Fruit fly (Drosophila melanogaster) whole organism, embryonic: Measurements from ENCODE around the gene brn.

Experiments used
- Adf1 ChIP-seq: fragments of 200-800 bp; sonication (Bioruptor generic); IDR thresholded peaks from 2 replicates; pipeline ENCODE4 v1.3.6; 2022; ENCODE audit warnings: missing biosample characterization, missing genetic modification characterization
- B-H1 ChIP-seq: fragments of 200-800 bp; sonication (Bioruptor generic); IDR thresholded peaks from 3 replicates; pipeline ENCODE4 v1.3.6; 2022; ENCODE audit warnings: missing biosample characterization, missing genetic modification characterization
- Bdp1 ChIP-seq: fragments of 200-800 bp; sonication (Bioruptor generic); optimal IDR thresholded peaks from 3 replicates; lab custom pipeline; 2016; ENCODE audit warnings: missing biosample characterization, missing genetic modification characterization
- Blimp-1 ChIP-seq: fragments of 200-800 bp; sonication (Bioruptor generic); optimal IDR thresholded peaks from 3 replicates; lab custom pipeline; 2018; ENCODE audit warnings: missing biosample characterization, missing genetic modification characterization, mild to moderate bottlenecking, moderate library complexity, missing genetic modification reagents
- CG15514 ChIP-seq: fragments of 200-800 bp; sonication (Bioruptor generic); optimal IDR thresholded peaks from 3 replicates; lab custom pipeline; 2017; ENCODE audit warnings: missing biosample characterization, missing genetic modification characterization, mild to moderate bottlenecking, moderate library complexity, missing genetic modification reagents
- CG15601 ChIP-seq: fragments of 200-800 bp; sonication (Bioruptor generic); optimal IDR thresholded peaks from 3 replicates; lab custom pipeline; 2019; ENCODE audit warnings: missing biosample characterization, mild to moderate bottlenecking, missing genetic modification characterization, moderate library complexity
- CG16863 ChIP-seq: fragments of 200-800 bp; sonication (Bioruptor generic); optimal IDR thresholded peaks from 3 replicates; lab custom pipeline; 2016; ENCODE audit warnings: missing biosample characterization, missing genetic modification characterization
- CG17359 ChIP-seq: fragments of 200-800 bp; sonication (Bioruptor generic); optimal IDR thresholded peaks from 3 replicates; lab custom pipeline; 2018; ENCODE audit warnings: missing biosample characterization, mild to moderate bottlenecking, missing genetic modification characterization, moderate library complexity
- CG17802 ChIP-seq: fragments of 200-800 bp; sonication (Bioruptor generic); optimal IDR thresholded peaks from 2 replicates; lab custom pipeline; 2018; ENCODE audit warnings: missing biosample characterization, mild to moderate bottlenecking, missing genetic modification characterization, moderate library complexity
- CG32772 ChIP-seq: fragments of 200-800 bp; sonication (Bioruptor generic); IDR thresholded peaks from 2 replicates; pipeline ENCODE4 v1.3.6; 2022; ENCODE audit warnings: missing biosample characterization, missing genetic modification characterization
- CG4424 ChIP-seq: fragments of 200-800 bp; sonication (Bioruptor generic); optimal IDR thresholded peaks from 3 replicates; lab custom pipeline; 2016; ENCODE audit warnings: missing biosample characterization, missing genetic modification characterization
- CG4617 ChIP-seq: fragments of 200-800 bp; sonication (Bioruptor generic); optimal IDR thresholded peaks from 3 replicates; lab custom pipeline; 2016; ENCODE audit warnings: missing biosample characterization, missing genetic modification characterization, borderline replicate concordance
- CG9215 ChIP-seq: fragments of 200-800 bp; sonication (Bioruptor generic); IDR thresholded peaks from 2 replicates; pipeline ENCODE4 v1.3.6; 2022; ENCODE audit warnings: missing biosample characterization, missing genetic modification characterization
- CG9727 ChIP-seq: fragments of 200-800 bp; sonication (Bioruptor generic); optimal IDR thresholded peaks from 3 replicates; lab custom pipeline; 2017; ENCODE audit warnings: missing biosample characterization, mild to moderate bottlenecking, missing genetic modification characterization
- Deaf1 ChIP-seq: fragments of 200-800 bp; optimal IDR thresholded peaks from 3 replicates; lab custom pipeline; 2019; ENCODE audit warnings: missing biosample characterization, mild to moderate bottlenecking, missing genetic modification characterization, moderate library complexity
- Jarid2 ChIP-seq: fragments of 200-800 bp; sonication (Bioruptor generic); optimal IDR thresholded peaks from 3 replicates; lab custom pipeline; 2017; ENCODE audit warnings: mild to moderate bottlenecking, missing biosample characterization, missing genetic modification reagents, missing genetic modification characterization
- Nf-YB ChIP-seq: fragments of 200-800 bp; sonication (Bioruptor generic); optimal IDR thresholded peaks from 3 replicates; lab custom pipeline; 2019; ENCODE audit warnings: missing biosample characterization, mild to moderate bottlenecking, missing genetic modification characterization, moderate library complexity
- Nf-YC ChIP-seq: fragments of 200-800 bp; optimal IDR thresholded peaks from 3 replicates; lab custom pipeline; 2019; ENCODE audit warnings: missing biosample characterization, mild to moderate bottlenecking, missing genetic modification characterization, moderate library complexity
- Ptx1 ChIP-seq: fragments of 200-800 bp; sonication (Bioruptor generic); IDR thresholded peaks from 2 replicates; pipeline ENCODE4 v1.3.6; 2022; ENCODE audit warnings: missing biosample characterization, missing genetic modification characterization
- Usf ChIP-seq: fragments of 200-800 bp; sonication (Bioruptor generic); optimal IDR thresholded peaks from 2 replicates; lab custom pipeline; 2017; ENCODE audit warnings: missing genotype, missing biosample characterization, missing genetic modification characterization
- bowl ChIP-seq: fragments of 200-800 bp; sonication (Bioruptor generic); IDR thresholded peaks from 2 replicates; pipeline ENCODE4 v1.3.6; 2022; ENCODE audit warnings: missing biosample characterization, missing genetic modification characterization
- chinmo ChIP-seq: fragments of 200-800 bp; sonication (Bioruptor generic); IDR thresholded peaks from 4 replicates; pipeline ENCODE4 v1.3.6; 2022; ENCODE audit warnings: missing biosample characterization, missing genetic modification characterization; ENCODE audit not compliant: partially characterized antibody
- crol ChIP-seq: fragments of 200-800 bp; sonication (Bioruptor generic); IDR thresholded peaks from 2 replicates; pipeline ENCODE4 v1.3.6; 2022; ENCODE audit warnings: missing biosample characterization, missing genetic modification characterization
- dmrt11E ChIP-seq: fragments of 200-800 bp; sonication (Bioruptor generic); optimal IDR thresholded peaks from 3 replicates; lab custom pipeline; 2018; ENCODE audit warnings: missing biosample characterization, mild to moderate bottlenecking, missing genetic modification characterization, moderate library complexity
- dpn ChIP-seq, 2 experiments: fragments of 200-800 bp; sonication (Bioruptor generic); optimal IDR thresholded peaks; 3 replicates each; lab custom pipeline; 2016; ENCODE audit warnings: missing biosample characterization in 2 of 2, missing genetic modification characterization in 2 of 2
- ewg ChIP-seq: fragments of 200-800 bp; sonication (Bioruptor generic); optimal IDR thresholded peaks from 3 replicates; lab custom pipeline; 2017; ENCODE audit warnings: mild to moderate bottlenecking, missing biosample characterization, missing genetic modification reagents, missing genetic modification characterization
- eyg ChIP-seq: fragments of 200-800 bp; sonication (Bioruptor generic); optimal IDR thresholded peaks from 3 replicates; lab custom pipeline; 2016; ENCODE audit warnings: missing biosample characterization, missing genetic modification characterization
- gsb-n ChIP-seq: fragments of 200-800 bp; sonication (Bioruptor generic); optimal IDR thresholded peaks from 3 replicates; lab custom pipeline; 2018; ENCODE audit warnings: missing biosample characterization, mild to moderate bottlenecking, missing genetic modification characterization
- her ChIP-seq: fragments of 200-800 bp; sonication (Bioruptor generic); optimal IDR thresholded peaks from 2 replicates; lab custom pipeline; 2016; ENCODE audit warnings: missing biosample characterization, missing genetic modification characterization
- hkb ChIP-seq, 2 experiments: fragments of 200-800 bp in 1 of 2; fragments of >200 bp in 1 of 2; sonication (Bioruptor generic) in 1 of 2; IDR thresholded peaks in 1 of 2; optimal IDR thresholded peaks in 1 of 2; 2 replicates each; pipeline versions ENCODE4 v1.3.6 to Lab custom; 2017 to 2022; ENCODE audit warnings: missing biosample characterization in 1 of 2, missing genetic modification characterization in 1 of 2
- pzg ChIP-seq: fragments of 200-800 bp; sonication (Bioruptor generic); optimal IDR thresholded peaks from 3 replicates; lab custom pipeline; 2018; ENCODE audit warnings: missing biosample characterization, mild to moderate bottlenecking, missing genetic modification characterization, moderate library complexity
- row ChIP-seq: fragments of 200-800 bp; sonication (Bioruptor generic); IDR thresholded peaks from 3 replicates; pipeline ENCODE4 v1.3.6; 2022; ENCODE audit warnings: missing biosample characterization, missing genetic modification characterization
- sd ChIP-seq: fragments of 200-800 bp; sonication (Bioruptor generic); optimal IDR thresholded peaks from 3 replicates; lab custom pipeline; 2018; ENCODE audit warnings: missing biosample characterization, mild to moderate bottlenecking, missing genetic modification characterization, moderate library complexity
- sr ChIP-seq: fragments of 200-800 bp; sonication (Bioruptor generic); IDR thresholded peaks from 3 replicates; pipeline ENCODE4 v1.3.6; 2022; ENCODE audit warnings: missing biosample characterization, missing genetic modification characterization
- tap ChIP-seq: fragments of 200-800 bp; optimal IDR thresholded peaks from 3 replicates; lab custom pipeline; 2019; ENCODE audit warnings: missing biosample characterization, mild to moderate bottlenecking, missing genetic modification characterization, moderate library complexity

The brn gene

dm6 chrX:4104132-4104531 is at the start of gene brn, which contains the start of gene Xpac (continued):
- TF ChIP-seq B-H1 (GFP tag; lab: Robert Waterston, UW): no peak
- TF ChIP-seq row (GFP tag; lab: Robert Waterston, UW): peak; percentile 18; the same call in 1 of the 3 replicates
- TF ChIP-seq hkb (optimal IDR thresholded peaks at IDR 0.05; lab: Kevin White, UChicago): peak; percentile 31
- no peak for TF ChIP-seq hkb (GFP tag; IDR thresholded peaks at IDR 0.05; lab: Robert Waterston, UW)
- TF ChIP-seq pzg: peak; percentile 54
- no peak for TF ChIP-seq Usf
- TF ChIP-seq CG15514 (GFP tag; lab: Kevin White, UChicago): peak; percentile 51

- TF ChIP-seq Nf-YC (tag; lab: Kevin White, UChicago) (peak; percentile 88), ewg (GFP tag; lab: Kevin White, UChicago) (peak; percentile 57), Nf-YB (GFP tag; lab: Kevin White, UChicago) (peak; percentile 81), CG9215 (GFP tag; lab: Robert Waterston, UW) (no peak), chinmo (GFP tag; lab: Robert Waterston, UW) (0 out of 4 replicates have a peak, but pooled peaks have one; percentile 27), dmrt11E (tag; lab: Kevin White, UChicago) (no peak), crol (peak; percentile 32; the same call in 1 of the 2 replicates), CG4617 (GFP tag; lab: Kevin White, UChicago) (no peak), sr (GFP tag; lab: Robert Waterston, UW) (no peak), Deaf1 (tag; lab: Kevin White, UChicago) (peak; percentile 66)
Observed at dm6 chrX:4061502-4061901, 42.6 kb upstream of the brn start.

dm6 chrX:4075430-4075829 is 28.7 kb upstream of the brn start, which contains the start of gene CG43689:
Gene CG43689, plus strand, starts transcription at chrX:4075743.
- TF ChIP-seq tap (tag; lab: Kevin White, UChicago): no peak
- TF ChIP-seq CG15601: no peak
- TF ChIP-seq Deaf1 (tag; lab: Kevin White, UChicago): peak; percentile 92
- peak; percentile 40 for TF ChIP-seq crol
- no peak for TF ChIP-seq Ptx1
- TF ChIP-seq gsb-n (tag; lab: Kevin White, UChicago): no peak
- TF ChIP-seq CG16863 (GFP tag; lab: Kevin White, UChicago): no peak
- no peak for TF ChIP-seq sd (tag; lab: Kevin White, UChicago)
- no peak for TF ChIP-seq CG4424 (GFP tag; lab: Kevin White, UChicago)
- peak; percentile 80 for TF ChIP-seq Adf1
- TF ChIP-seq Nf-YC (tag; lab: Kevin White, UChicago): peak; percentile 73
- peak; percentile 2 for TF ChIP-seq Jarid2 (GFP tag; lab: Kevin White, UChicago)
- TF ChIP-seq ewg (GFP tag; lab: Kevin White, UChicago): peak; percentile 76
- peak; percentile 16 for TF ChIP-seq Nf-YB (GFP tag; lab: Kevin White, UChicago)

- TF ChIP-seq Deaf1 (tag; lab: Kevin White, UChicago) (peak; percentile 81), CG17802 (tag; lab: Kevin White, UChicago) (no peak), Nf-YC (tag; lab: Kevin White, UChicago) (peak; percentile 90), ewg (GFP tag; lab: Kevin White, UChicago) (peak; percentile 25), Bdp1 (GFP tag; lab: Kevin White, UChicago) (no peak), her (GFP tag; lab: Kevin White, UChicago) (no peak), CG17359 (tag; lab: Kevin White, UChicago) (no peak), Adf1 (peak; percentile 88), bowl (no peak), CG9727 (GFP tag; lab: Kevin White, UChicago) (no peak), Nf-YB (GFP tag; lab: Kevin White, UChicago) (peak; percentile 87), CG32772 (GFP tag; lab: Robert Waterston, UW) (peak; percentile 37; the same call in 1 of the 2 replicates), Blimp-1 (GFP tag; lab: Kevin White, UChicago) (no peak), eyg (GFP tag; lab: Kevin White, UChicago) (no peak), dpn (GFP tag; optimal IDR thresholded peaks at IDR 0.05; lab: Kevin White, UChicago) (no peak)
Observed at dm6 chrX:4089012-4089649, 15.0 kb upstream of the brn start.
